Fruit fly (Drosophila melanogaster) S2 (cell line): ENCODE measurements around the gene FoxK.

Experiments
- CG8478 ChIP-seq: fragments of >200 bp; optimal IDR thresholded peaks from 2 replicates; lab custom pipeline; 2018
- CTCF ChIP-seq, 2 experiments: fragments of >200 bp; optimal IDR thresholded peaks; 2 replicates each; lab custom pipeline; 2018

DNA sequence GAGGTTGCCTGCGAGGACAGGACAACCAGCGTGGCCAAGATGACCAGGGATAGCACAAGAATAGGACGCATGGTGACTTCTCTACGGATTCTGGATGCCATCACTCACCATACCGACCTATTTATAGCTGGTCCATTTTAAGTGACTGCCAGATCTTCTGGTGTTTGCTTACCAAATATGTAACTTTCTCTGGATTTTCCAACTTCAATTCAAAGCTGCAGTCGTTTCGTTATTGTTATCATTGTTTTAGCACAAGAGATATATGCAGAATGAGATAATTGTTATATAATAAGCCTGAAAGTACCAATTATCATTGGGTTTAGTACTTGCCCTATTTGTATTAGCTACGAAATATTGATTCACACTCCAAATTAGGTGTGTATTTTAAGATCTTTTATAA is 16.8 kb downstream of the FoxK start, which contains the start of gene CG32071:
- no peak for TF ChIP-seq CTCF (optimal IDR thresholded peaks at IDR 0.05; lab: Kevin White, UChicago)
- no peak for TF ChIP-seq CG8478 (lab: Kevin White, UChicago)
